Worm (Caenorhabditis elegans) whole organism, L4/young adult: ENCODE measurements around the gene srd-51.
A peak's percentile ranks its signal among the peaks of the same experiment; 100 is the strongest.

Experiments used
- W03F9.2 ChIP-seq: fragments of 150-350 bp; optimal IDR thresholded peaks from 2 replicates; lab custom pipeline; 2014; ENCODE audit warnings: missing biosample characterization, missing genetic modification characterization
- dao-5 ChIP-seq: sonication (generic microtip); optimal IDR thresholded peaks from 2 replicates; lab custom pipeline; 2016; ENCODE audit warnings: missing genotype, missing genetic modification characterization, moderate library complexity, missing compliant biosample characterization
- him-1 ChIP-seq: sonication (generic microtip); optimal IDR thresholded peaks from 2 replicates; lab custom pipeline; 2016; ENCODE audit warnings: missing genotype, missing genetic modification reagents, missing genetic modification characterization, missing compliant biosample characterization

srd-51 gene

ce11 chrX:13469907-13470647 is 14.6 kb downstream of the srd-51 start:
- no peak for TF ChIP-seq W03F9.2 (tag; lab: Kevin White, UChicago)
- no peak for TF ChIP-seq him-1 (tag; lab: Kevin White, UChicago)
- TF ChIP-seq dao-5: no peak

ce11 chrX:13469047-13469633 is 15.6 kb downstream of the srd-51 start, which contains the start of gene col-184:
col-184 (plus strand) TSS chrX:13469455.
- TF ChIP-seq him-1 (tag; lab: Kevin White, UChicago): no peak
- no peak for TF ChIP-seq dao-5
- no peak for TF ChIP-seq W03F9.2 (tag; lab: Kevin White, UChicago)

- TF ChIP-seq him-1 (tag; lab: Kevin White, UChicago) (no peak), W03F9.2 (tag; lab: Kevin White, UChicago) (no peak), dao-5 (no peak)
Observed at ce11 chrX:13466926-13467866, 17.5 kb downstream of the srd-51 start, which contains the start of gene col-183. col-183 (minus strand) TSS chrX:13467764.

- TF ChIP-seq dao-5 (no peak), W03F9.2 (tag; lab: Kevin White, UChicago) (no peak), him-1 (tag; lab: Kevin White, UChicago) (no peak)
Observed at ce11 chrX:13463793-13464192, 20.9 kb downstream of the srd-51 start, which contains the start of gene F02D10.2. F02D10.2 (minus strand) TSS chrX:13463893.

- TF ChIP-seq W03F9.2 (tag; lab: Kevin White, UChicago) (no peak), him-1 (tag; lab: Kevin White, UChicago) (no peak), dao-5 (no peak)
Observed at ce11 chrX:13462519-13462918, 22.2 kb downstream of the srd-51 start, which contains the start of gene F02D10.3. F02D10.3 (minus strand) TSS chrX:13462619.

- TF ChIP-seq him-1 (tag; lab: Kevin White, UChicago) (no peak), dao-5 (no peak)
Observed at ce11 chrX:13456442-13456841, 28.3 kb downstream of the srd-51 start, which contains the start of gene flr-1. flr-1 (minus strand) TSS chrX:13456542.

- no peak for TF ChIP-seq him-1 (tag; lab: Kevin White, UChicago)
- no peak for TF ChIP-seq W03F9.2 (tag; lab: Kevin White, UChicago)
- no peak for TF ChIP-seq dao-5
Observed at ce11 chrX:13451578-13451977, 33.1 kb downstream of the srd-51 start, which contains the start of gene F02D10.6. F02D10.6 (minus strand) TSS chrX:13451678.

ce11 chrX:13448665-13449099 is 36.0 kb downstream of the srd-51 start:
- TF ChIP-seq W03F9.2 (tag; lab: Kevin White, UChicago) (peak; percentile 44), dao-5 (peak; percentile 68), him-1 (tag; lab: Kevin White, UChicago) (peak; percentile 69)

ce11 chrX:13446418-13446817 is 38.3 kb downstream of the srd-51 start, which contains the start of gene set-8:
set-8 (plus strand) TSS chrX:13446718.
- no peak for TF ChIP-seq W03F9.2 (tag; lab: Kevin White, UChicago)
- no peak for TF ChIP-seq him-1 (tag; lab: Kevin White, UChicago)
- no peak for TF ChIP-seq dao-5

- TF ChIP-seq dao-5: no peak
Observed at ce11 chrX:13444267-13444666, 40.4 kb downstream of the srd-51 start.

- TF ChIP-seq W03F9.2 (tag; lab: Kevin White, UChicago) (no peak), dao-5 (no peak), him-1 (tag; lab: Kevin White, UChicago) (no peak)
Observed at ce11 chrX:13443283-13443682, 41.4 kb downstream of the srd-51 start.

ce11 chrX:13442446-13442845 is 42.3 kb downstream of the srd-51 start:
- TF ChIP-seq him-1 (tag; lab: Kevin White, UChicago): peak; percentile 9
- TF ChIP-seq W03F9.2 (tag; lab: Kevin White, UChicago): peak; percentile 49
- TF ChIP-seq dao-5: no peak

- no peak for TF ChIP-seq him-1 (tag; lab: Kevin White, UChicago)
- TF ChIP-seq dao-5: no peak
- no peak for TF ChIP-seq W03F9.2 (tag; lab: Kevin White, UChicago)
Observed at ce11 chrX:13435790-13436472, 48.8 kb downstream of the srd-51 start, which contains the start of gene jmjd-3.3. jmjd-3.3 (plus strand) TSS chrX:13436422.
